Worm (Caenorhabditis elegans) whole organism, L2 larva: Measurements from ENCODE around the gene Y7A5A.24.
A peak's percentile ranks its signal among the peaks of the same experiment; 100 is the strongest.

Experiments
- Y55F3AM.14 ChIP-seq: fragments of 200-800 bp; sonication (Bioruptor generic); optimal IDR thresholded peaks from 2 replicates; lab custom pipeline; 2018; ENCODE audit warnings: mild to moderate bottlenecking, missing genetic modification characterization, missing compliant biosample characterization
- ZK546.5 ChIP-seq: sonication (generic microtip); optimal IDR thresholded peaks from 2 replicates; lab custom pipeline; 2017; ENCODE audit warnings: missing biosample characterization, missing genetic modification characterization
- aly-2 ChIP-seq: fragments of 150-350 bp; optimal IDR thresholded peaks from 2 replicates; lab custom pipeline; 2014; ENCODE audit warnings: missing biosample characterization, missing genetic modification characterization
- ama-1 ChIP-seq: fragments of 150-350 bp; optimal IDR thresholded peaks from 2 replicates; lab custom pipeline; 2018; ENCODE audit warnings: inconsistent platforms
- blmp-1 ChIP-seq: sonication (generic microtip); optimal IDR thresholded peaks from 2 replicates; lab custom pipeline; 2017; ENCODE audit warnings: missing genetic modification characterization, mild to moderate bottlenecking, missing compliant biosample characterization, antibody characterized with exemption, moderate library complexity; ENCODE audit not compliant: insufficient read depth
- ceh-16 ChIP-seq: fragments of 150-350 bp; optimal IDR thresholded peaks from 2 replicates; lab custom pipeline; 2014; ENCODE audit warnings: missing biosample characterization, missing genetic modification characterization
- ceh-82 ChIP-seq: fragments of 150-350 bp; optimal IDR thresholded peaks from 2 replicates; lab custom pipeline; 2014; ENCODE audit warnings: missing biosample characterization, missing genetic modification characterization
- crh-2 ChIP-seq: sonication (generic microtip); optimal IDR thresholded peaks from 2 replicates; lab custom pipeline; 2017; ENCODE audit warnings: missing biosample characterization, missing genetic modification characterization
- dmd-4 ChIP-seq: sonication (generic microtip); optimal IDR thresholded peaks from 2 replicates; lab custom pipeline; 2017; ENCODE audit warnings: missing biosample characterization, missing genetic modification characterization
- elt-1 ChIP-seq: fragments of 150-350 bp; optimal IDR thresholded peaks from 2 replicates; lab custom pipeline; 2014; ENCODE audit warnings: missing biosample characterization, missing genetic modification characterization
- fos-1 ChIP-seq: fragments of 150-350 bp; optimal IDR thresholded peaks from 2 replicates; lab custom pipeline; 2014; ENCODE audit warnings: missing biosample characterization, missing genetic modification characterization
- lin-11 ChIP-seq: fragments of 150-350 bp; sonication (generic microtip); optimal IDR thresholded peaks from 2 replicates; lab custom pipeline; 2014; ENCODE audit warnings: missing biosample characterization, missing genetic modification characterization, inconsistent platforms, mixed read lengths
- lin-13 ChIP-seq: fragments of 150-350 bp; optimal IDR thresholded peaks from 2 replicates; lab custom pipeline; 2014; ENCODE audit warnings: missing biosample characterization, missing genetic modification reagents, missing genetic modification characterization
- lin-39 ChIP-seq: fragments of 150-350 bp; optimal IDR thresholded peaks from 2 replicates; lab custom pipeline; 2014; ENCODE audit warnings: missing biosample characterization, missing genetic modification reagents, missing genetic modification characterization
- lsy-2 ChIP-seq, 2 experiments: fragments of 150-350 bp in 1 of 2; sonication (generic microtip) in 1 of 2; optimal IDR thresholded peaks; 2 replicates each; lab custom pipeline; 2014 to 2017; ENCODE audit warnings: missing biosample characterization in 2 of 2, missing genetic modification characterization in 2 of 2
- mbf-1 ChIP-seq: sonication (generic microtip); optimal IDR thresholded peaks from 2 replicates; lab custom pipeline; 2017; ENCODE audit warnings: missing biosample characterization, missing genetic modification characterization
- mdl-1 ChIP-seq, 2 experiments: fragments of 150-350 bp in 1 of 2; sonication (generic microtip) in 1 of 2; optimal IDR thresholded peaks; 2 replicates each; lab custom pipeline; 2017; ENCODE audit warnings: missing biosample characterization in 2 of 2, missing genetic modification characterization in 2 of 2
- nhr-10 ChIP-seq: sonication (generic microtip); optimal IDR thresholded peaks from 2 replicates; lab custom pipeline; 2017; ENCODE audit warnings: missing biosample characterization, missing genetic modification characterization
- nhr-12 ChIP-seq: fragments of 150-350 bp; optimal IDR thresholded peaks from 2 replicates; lab custom pipeline; 2014; ENCODE audit warnings: missing biosample characterization, missing genetic modification characterization
- nhr-129 ChIP-seq: fragments of 150-350 bp; optimal IDR thresholded peaks from 2 replicates; lab custom pipeline; 2014; ENCODE audit warnings: missing biosample characterization, missing genetic modification characterization
- nhr-6 ChIP-seq: fragments of 150-350 bp; optimal IDR thresholded peaks from 2 replicates; lab custom pipeline; 2014; ENCODE audit warnings: missing biosample characterization, missing genetic modification characterization
- sem-4 ChIP-seq: fragments of 150-350 bp; optimal IDR thresholded peaks from 2 replicates; lab custom pipeline; 2014; ENCODE audit warnings: missing biosample characterization, missing genetic modification reagents, missing genetic modification characterization
- skn-1 ChIP-seq: sonication (generic microtip); optimal IDR thresholded peaks from 2 replicates; lab custom pipeline; 2017; ENCODE audit warnings: missing biosample characterization, missing genetic modification characterization
- sma-9 ChIP-seq, 2 experiments: fragments of 150-350 bp in 1 of 2; sonication (generic microtip) in 1 of 2; optimal IDR thresholded peaks; 2 replicates each; lab custom pipeline; 2014 to 2016; ENCODE audit warnings: missing genetic modification characterization in 2 of 2, mild to moderate bottlenecking in 1 of 2, missing biosample characterization in 1 of 2, missing compliant biosample characterization in 1 of 2, missing genetic modification reagents in 1 of 2, moderate library complexity in 1 of 2
- snpc-4 ChIP-seq: fragments of 150-350 bp; optimal IDR thresholded peaks from 2 replicates; lab custom pipeline; 2014; ENCODE audit warnings: missing biosample characterization, missing genetic modification characterization
- unc-39 ChIP-seq: fragments of 150-350 bp; optimal IDR thresholded peaks from 2 replicates; lab custom pipeline; 2014; ENCODE audit warnings: missing biosample characterization, missing genetic modification characterization
- unc-55 ChIP-seq: fragments of 150-350 bp; sonication (generic microtip); optimal IDR thresholded peaks from 3 replicates; lab custom pipeline; 2014; ENCODE audit warnings: missing biosample characterization, missing genetic modification reagents, missing genetic modification characterization
- unc-62 ChIP-seq: fragments of 150-350 bp; optimal IDR thresholded peaks from 2 replicates; lab custom pipeline; 2014; ENCODE audit warnings: missing biosample characterization, missing genetic modification reagents, missing genetic modification characterization
- zag-1 ChIP-seq: fragments of 150-350 bp; optimal IDR thresholded peaks from 2 replicates; lab custom pipeline; 2014; ENCODE audit warnings: missing biosample characterization, missing genetic modification characterization
- ztf-1 ChIP-seq: fragments of 200-800 bp; sonication (Bioruptor generic); conservative IDR thresholded peaks from 2 replicates; pipeline ENCODE4 v1.3.6; 2022; ENCODE audit warnings: missing genetic modification characterization, missing compliant biosample characterization
- ztf-11 ChIP-seq: sonication (generic microtip); optimal IDR thresholded peaks from 2 replicates; lab custom pipeline; 2017; ENCODE audit warnings: missing biosample characterization, missing genetic modification characterization

The Y7A5A.24 gene

DNA sequence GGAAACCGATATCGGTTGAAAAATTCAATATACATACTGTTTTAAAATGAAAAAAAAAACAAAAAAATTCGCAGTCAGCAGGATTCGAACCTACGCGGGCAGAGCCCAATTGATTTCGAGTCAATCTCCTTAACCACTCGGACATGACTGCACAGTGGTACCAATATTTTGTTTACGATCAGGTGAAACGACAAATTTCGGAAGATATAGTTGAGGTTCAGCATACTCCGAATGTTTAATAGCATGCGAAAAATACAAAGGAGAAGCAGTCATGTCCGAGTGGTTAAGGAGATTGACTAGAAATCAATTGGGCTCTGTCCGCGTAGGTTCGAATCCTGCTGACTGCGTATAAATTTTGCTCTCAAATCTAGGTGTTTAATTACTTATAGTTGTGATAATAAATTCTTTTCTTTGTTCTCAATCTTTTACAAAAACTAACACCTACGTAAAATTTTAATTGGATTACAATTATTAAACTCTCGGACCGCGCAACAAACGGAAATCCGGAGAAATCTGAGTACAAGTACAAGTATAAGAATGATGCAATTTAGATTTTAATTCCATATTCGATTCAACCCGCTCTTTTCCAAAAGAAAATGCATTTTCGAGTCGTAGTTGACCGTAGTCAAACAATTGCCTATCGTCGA, 8.5 kb downstream of the Y7A5A.24 start, which contains the start of gene Y7A5A.13:
Y7A5A.13 (plus strand) TSS at position 597 of the 647 bp plus-strand sequence.
- TF ChIP-seq lin-39 = no peak
- peak; percentile 12 for TF ChIP-seq fos-1 (tag; lab: Kevin White, UChicago)
- no peak for TF ChIP-seq lin-11 (tag; lab: Kevin White, UChicago)
- TF ChIP-seq lsy-2 (tag; optimal IDR thresholded peaks at IDR 0.05; lab: Kevin White, UChicago) = no peak

- TF ChIP-seq ztf-1 (no peak), nhr-129 (tag; lab: Kevin White, UChicago) (peak; percentile 11), fos-1 (tag; lab: Kevin White, UChicago) (peak; percentile 35), ceh-82 (tag; lab: Kevin White, UChicago) (no peak), dmd-4 (tag; lab: Kevin White, UChicago) (no peak), ZK546.5 (no peak), blmp-1 (tag; lab: Kevin White, UChicago) (peak; percentile 54), ama-1 (lab: Kevin White, UChicago) (no peak), zag-1 (tag; lab: Kevin White, UChicago) (no peak), unc-62 (GFP tag; lab: Kevin White, UChicago) (no peak), sma-9 (GFP tag; optimal IDR thresholded peaks at IDR 0.05; lab: Kevin White, UChicago) (peak; percentile 12), sma-9 (tag; optimal IDR thresholded peaks at IDR 0.05; lab: Kevin White, UChicago) (no peak), crh-2 (tag; lab: Kevin White, UChicago) (no peak)
- TF ChIP-seq, all 48 proteins: peak for 4
Measured at ce11 chrX:15772674-15773073, 9.3 kb downstream of the Y7A5A.24 start, which contains the start of gene Y7A5A.2. Gene Y7A5A.2 (minus strand): TSS chrX:15772735.

DNA sequence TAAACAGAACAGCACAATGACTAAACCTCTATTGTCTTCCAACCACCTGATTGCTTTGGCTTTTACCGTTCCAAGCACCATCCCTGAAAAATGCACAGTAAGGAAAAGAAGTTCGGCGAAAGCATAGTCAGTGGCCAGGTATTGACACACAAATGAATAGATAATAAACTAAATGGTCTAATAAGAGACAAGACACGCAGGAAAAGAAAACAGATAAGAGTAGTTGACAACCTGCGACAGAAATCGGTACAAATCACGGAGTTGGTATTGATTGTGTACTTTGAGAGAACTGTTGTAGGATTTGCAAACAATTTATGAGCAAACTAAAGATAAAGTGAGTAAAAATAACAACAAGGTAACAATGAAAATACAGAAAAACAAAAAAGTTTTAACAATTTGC, 10.5 kb downstream of the Y7A5A.24 start, which contains the start of gene Y7A5A.1:
Y7A5A.1 (minus strand) TSS at position 83 of the 400 bp plus-strand sequence.
- TF ChIP-seq fos-1 (tag; lab: Kevin White, UChicago) = peak; percentile 66
- no peak for TF ChIP-seq elt-1

- TF ChIP-seq ztf-11 (tag; lab: Kevin White, UChicago) = no peak
- no peak for TF ChIP-seq ceh-16 (tag; lab: Kevin White, UChicago)
- no peak for TF ChIP-seq dmd-4 (tag; lab: Kevin White, UChicago)
- no peak for TF ChIP-seq ztf-1
- TF ChIP-seq snpc-4 (tag; lab: Kevin White, UChicago) = peak; percentile 20
- TF ChIP-seq nhr-12 = no peak
Measured at ce11 chrX:15770787-15771186, 11.1 kb downstream of the Y7A5A.24 start.

ce11 chrX:15769895-15770559, 11.9 kb downstream of the Y7A5A.24 start:
- TF ChIP-seq fos-1 (tag; lab: Kevin White, UChicago) (peak; percentile 18), crh-2 (tag; lab: Kevin White, UChicago) (no peak)

- TF ChIP-seq lin-11 (tag; lab: Kevin White, UChicago) = no peak
- TF ChIP-seq lin-13 (GFP tag; lab: Kevin White, UChicago) = no peak
- no peak for TF ChIP-seq mdl-1 (tag; optimal IDR thresholded peaks at IDR 0.05; lab: Kevin White, UChicago)
- no peak for TF ChIP-seq nhr-6 (tag; lab: Kevin White, UChicago)
- TF ChIP-seq aly-2 (tag; lab: Kevin White, UChicago) = no peak
- no peak for TF ChIP-seq unc-62 (GFP tag; lab: Kevin White, UChicago)
- no peak for TF ChIP-seq unc-39
- TF ChIP-seq mbf-1 (tag; lab: Kevin White, UChicago) = no peak
- no peak for TF ChIP-seq dmd-4 (tag; lab: Kevin White, UChicago)
- no peak for TF ChIP-seq skn-1 (tag; lab: Kevin White, UChicago)
- TF ChIP-seq lin-39 = no peak
- TF ChIP-seq ceh-16 (tag; lab: Kevin White, UChicago) = no peak
- TF ChIP-seq unc-55 (GFP tag; lab: Kevin White, UChicago) = no peak
- TF ChIP-seq nhr-10 (tag; lab: Kevin White, UChicago) = no peak
- no peak for TF ChIP-seq sem-4
- no peak for TF ChIP-seq Y55F3AM.14
- no peak for TF ChIP-seq ztf-11 (tag; lab: Kevin White, UChicago)
- TF ChIP-seq ztf-1 = no peak
- no peak for TF ChIP-seq fos-1 (tag; lab: Kevin White, UChicago)
Measured at ce11 chrX:15768532-15768931, 13.4 kb downstream of the Y7A5A.24 start.
